Fruit fly (Drosophila melanogaster): ENCODE data around the gene CG10097.

The CG10097 gene

dm6 chr3R:12406235-12407196 is 10.7 kb upstream of the CG10097 start, which contains the start of gene CG5167 (continued):
- TF ChIP-seq Blimp-1 (GFP tag; optimal IDR thresholded peaks at IDR 0.05) = no peak
- TF ChIP-seq CG6854 (GFP tag; optimal IDR thresholded peaks at IDR 0.05) = peak; percentile 59
- no peak for TF ChIP-seq dac (GFP tag; optimal IDR thresholded peaks at IDR 0.05)
- peak; percentile 16 for TF ChIP-seq vri (GFP tag; optimal IDR thresholded peaks at IDR 0.05)
- TF ChIP-seq CG3919 (GFP tag; optimal IDR thresholded peaks at IDR 0.05) = peak; percentile 43
- TF ChIP-seq CG8319 (GFP tag; optimal IDR thresholded peaks at IDR 0.05) = no peak
- TF ChIP-seq spab (GFP tag; optimal IDR thresholded peaks at IDR 0.05) = peak; percentile 54
- TF ChIP-seq CG6792 (GFP tag; optimal IDR thresholded peaks at IDR 0.05) = no peak
- no peak for TF ChIP-seq CG11902 (GFP tag; optimal IDR thresholded peaks at IDR 0.05)
- TF ChIP-seq CG31627 (GFP tag; optimal IDR thresholded peaks at IDR 0.05) = peak; percentile 26

- no peak for TF ChIP-seq Hr4 (GFP tag; optimal IDR thresholded peaks at IDR 0.05)
- TF ChIP-seq CG10631 (GFP tag; optimal IDR thresholded peaks at IDR 0.05) = no peak
- TF ChIP-seq vri (GFP tag; optimal IDR thresholded peaks at IDR 0.05) = no peak
- TF ChIP-seq Gug (GFP tag; IDR thresholded peaks at IDR 0.05) = no peak
- no peak for TF ChIP-seq CG11762 (GFP tag; optimal IDR thresholded peaks at IDR 0.05; ENCODE audit: insufficient read depth)
- TF ChIP-seq CG4318 (GFP tag; optimal IDR thresholded peaks at IDR 0.05) = no peak
- no peak for TF ChIP-seq spab (GFP tag; optimal IDR thresholded peaks at IDR 0.05)
- no peak for TF ChIP-seq CG15336 (GFP tag; IDR thresholded peaks at IDR 0.05)
- no peak for TF ChIP-seq achi (GFP tag; optimal IDR thresholded peaks at IDR 0.05)
- no peak for TF ChIP-seq Sox14 (GFP tag; optimal IDR thresholded peaks at IDR 0.05)
- no peak for TF ChIP-seq CG11294 (GFP tag; IDR thresholded peaks at IDR 0.05)
- no peak for TF ChIP-seq CG3919 (GFP tag; optimal IDR thresholded peaks at IDR 0.05)
- no peak for TF ChIP-seq Eip78C (GFP tag)
- no peak for TF ChIP-seq fkh (GFP tag; optimal IDR thresholded peaks at IDR 0.05)
- no peak for TF ChIP-seq eg (GFP tag; IDR thresholded peaks at IDR 0.05)
- TF ChIP-seq pdm3 (GFP tag; optimal IDR thresholded peaks at IDR 0.05) = no peak
- TF ChIP-seq CG6854 (GFP tag; optimal IDR thresholded peaks at IDR 0.05) = no peak
- no peak for TF ChIP-seq CG6808 (GFP tag; optimal IDR thresholded peaks at IDR 0.05)
- TF ChIP-seq svp (GFP tag) = no peak
These were observed 10.1 kb upstream of the CG10097 start, which contains the start of gene Cyp9f2 for dm6 chr3R:12405928-12406234. TSS of gene Cyp9f2 (minus strand) at chr3R:12406028.

dm6 chr3R:12405134-12405533 is 9.4 kb upstream of the CG10097 start:
- TF ChIP-seq CG10669 (GFP tag; optimal IDR thresholded peaks at IDR 0.05) = no peak
- TF ChIP-seq CG11762 (GFP tag; optimal IDR thresholded peaks at IDR 0.05; ENCODE audit: insufficient read depth) = no peak
- TF ChIP-seq vri (GFP tag; optimal IDR thresholded peaks at IDR 0.05) = peak; percentile 18
- TF ChIP-seq Eip78C (GFP tag) = no peak
- TF ChIP-seq Eip93F (GFP tag; optimal IDR thresholded peaks at IDR 0.05) = peak; percentile 26
- TF ChIP-seq Hr39 (GFP tag; optimal IDR thresholded peaks at IDR 0.05) = no peak
- no peak for TF ChIP-seq topi (GFP tag; optimal IDR thresholded peaks at IDR 0.05)

dm6 chr3R:12402935-12403334 is 7.2 kb upstream of the CG10097 start:
- TF ChIP-seq dsx (GFP tag; optimal IDR thresholded peaks at IDR 0.05; ENCODE audit: poor library complexity, severe bottlenecking) (peak; percentile 98), CG6808 (GFP tag; optimal IDR thresholded peaks at IDR 0.05) (peak; percentile 95), net (GFP tag; optimal IDR thresholded peaks at IDR 0.05) (peak; percentile 94), CG16779 (tag; optimal IDR thresholded peaks at IDR 0.05) (peak; percentile 92), esn (GFP tag; optimal IDR thresholded peaks at IDR 0.05) (peak; percentile 98), CG34406 (GFP tag; optimal IDR thresholded peaks at IDR 0.05) (peak; percentile 97), CG7368 (GFP tag; optimal IDR thresholded peaks at IDR 0.05) (peak; percentile 98), acj6 (GFP tag; optimal IDR thresholded peaks at IDR 0.05) (peak; percentile 93), Hr39 (GFP tag; optimal IDR thresholded peaks at IDR 0.05) (peak; percentile 94), Ets21C (GFP tag; optimal IDR thresholded peaks at IDR 0.05) (peak; percentile 92), CG4318 (GFP tag; optimal IDR thresholded peaks at IDR 0.05) (peak; percentile 88), Eip75B (GFP tag; optimal IDR thresholded peaks at IDR 0.05) (peak; percentile 95), fkh (GFP tag; optimal IDR thresholded peaks at IDR 0.05) (peak; percentile 73), Ets96B (tag; optimal IDR thresholded peaks at IDR 0.05) (peak; percentile 98), CG8632 (GFP tag; optimal IDR thresholded peaks at IDR 0.05) (peak; percentile 97), spab (GFP tag; optimal IDR thresholded peaks at IDR 0.05) (peak; percentile 98), Sox14 (GFP tag; optimal IDR thresholded peaks at IDR 0.05) (peak; percentile 96), CG6792 (GFP tag; optimal IDR thresholded peaks at IDR 0.05) (peak; percentile 96), vri (GFP tag; optimal IDR thresholded peaks at IDR 0.05) (peak; percentile 95), Sox15 (GFP tag; optimal IDR thresholded peaks at IDR 0.05) (peak; percentile 90), CG32006 (GFP tag; optimal IDR thresholded peaks at IDR 0.05) (peak; percentile 92), pdm3 (GFP tag; optimal IDR thresholded peaks at IDR 0.05) (peak; percentile 93), cyc (GFP tag; optimal IDR thresholded peaks at IDR 0.05) (peak; percentile 99)
